Fruit fly (Drosophila melanogaster) whole organism, wandering third instar larva: ENCODE results near the gene wb.

Experiments
- HLH106 ChIP-seq: fragments of 200-800 bp; optimal IDR thresholded peaks from 3 replicates; lab custom pipeline; 2019; ENCODE audit warnings: missing biosample characterization, mild to moderate bottlenecking, missing genetic modification characterization, moderate library complexity
- pan ChIP-seq: fragments of >200 bp; optimal IDR thresholded peaks from 2 replicates; lab custom pipeline; 2017
- usp ChIP-seq: fragments of >200 bp; optimal IDR thresholded peaks from 2 replicates; lab custom pipeline; 2017; ENCODE audit warnings: missing biosample characterization, missing genetic modification characterization

DNA sequence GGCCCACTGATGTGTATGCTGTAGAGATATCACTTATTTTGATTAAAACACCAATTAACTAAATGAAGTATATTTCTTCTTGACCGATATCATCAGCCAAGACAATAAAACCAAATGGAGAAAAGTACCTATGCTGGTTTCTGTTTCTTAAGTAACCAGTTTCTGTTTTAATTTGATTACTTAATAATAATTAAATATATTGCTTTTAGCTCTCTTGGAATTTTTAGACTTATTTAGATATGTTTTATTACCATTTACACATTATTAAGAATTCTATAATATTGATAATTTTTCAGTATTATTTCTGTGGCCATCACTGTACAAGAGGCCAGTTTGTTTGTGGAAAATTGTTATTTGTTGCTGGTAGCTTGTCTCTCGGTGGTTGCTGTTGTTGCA, 104.4 kb downstream of the wb start:
- TF ChIP-seq pan (lab: Kevin White, UChicago) (no peak), HLH106 (peak; percentile 77), usp (GFP tag; lab: Kevin White, UChicago) (no peak)
